Worm (Caenorhabditis elegans): ENCODE measurements around the gene ZK856.11.

The ZK856.11 gene

DNA sequence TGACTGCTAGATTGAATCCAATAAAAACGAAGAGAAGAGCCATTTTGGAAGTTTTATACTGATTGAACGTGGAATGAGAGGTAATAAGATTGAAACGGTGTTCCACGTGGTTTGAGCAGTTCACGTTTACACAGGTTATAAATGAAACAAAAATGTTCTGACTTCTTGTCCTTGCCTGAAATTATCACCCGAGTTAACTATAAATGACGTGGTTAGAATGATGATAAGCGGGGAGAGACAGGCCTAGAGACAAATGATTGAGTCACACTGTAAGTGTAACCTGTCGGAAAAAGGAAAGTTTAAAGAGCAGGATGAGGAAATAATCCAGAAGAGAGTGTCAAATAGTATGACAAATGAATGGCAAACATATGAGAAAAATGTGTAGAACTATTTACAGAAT is 43.8 kb downstream of the ZK856.11 start, which contains the start of gene C51E3.10 (continued):
- TF ChIP-seq ZK546.5 (tag; optimal IDR thresholded peaks at IDR 0.05) = no peak
- no peak for TF ChIP-seq nhr-25 (tag; optimal IDR thresholded peaks at IDR 0.05; ENCODE audit: borderline replicate concordance, insufficient read depth)
- TF ChIP-seq daf-16 (GFP tag; optimal IDR thresholded peaks at IDR 0.05) = no peak
- peak; percentile 66 for TF ChIP-seq daf-16 (tag; optimal IDR thresholded peaks at IDR 0.05)
- no peak for TF ChIP-seq ceh-32 (tag; optimal IDR thresholded peaks at IDR 0.05; ENCODE audit: poor library complexity)
- no peak for TF ChIP-seq ces-1 (GFP tag; optimal IDR thresholded peaks at IDR 0.05)
- TF ChIP-seq zfp-3 (GFP tag; conservative IDR thresholded peaks at IDR 0.05) = no peak
- TF ChIP-seq aha-1 (tag) = peak; percentile 73
- no peak for TF ChIP-seq lin-38 (GFP tag; IDR thresholded peaks at IDR 0.05)
- no peak for TF ChIP-seq unc-39 (tag; optimal IDR thresholded peaks at IDR 0.05)
- TF ChIP-seq dpl-1 (GFP tag; optimal IDR thresholded peaks at IDR 0.05) = no peak
- TF ChIP-seq hif-1 (tag; optimal IDR thresholded peaks at IDR 0.05) = no peak
- TF ChIP-seq hmg-1.1 (GFP tag; IDR thresholded peaks at IDR 0.05) = no peak
- TF ChIP-seq snpc-1.2 (GFP tag; IDR thresholded peaks at IDR 0.05) = no peak
- no peak for TF ChIP-seq aly-2 (tag; optimal IDR thresholded peaks at IDR 0.05)
- no peak for TF ChIP-seq lin-29 (GFP tag; IDR thresholded peaks at IDR 0.05)

DNA sequence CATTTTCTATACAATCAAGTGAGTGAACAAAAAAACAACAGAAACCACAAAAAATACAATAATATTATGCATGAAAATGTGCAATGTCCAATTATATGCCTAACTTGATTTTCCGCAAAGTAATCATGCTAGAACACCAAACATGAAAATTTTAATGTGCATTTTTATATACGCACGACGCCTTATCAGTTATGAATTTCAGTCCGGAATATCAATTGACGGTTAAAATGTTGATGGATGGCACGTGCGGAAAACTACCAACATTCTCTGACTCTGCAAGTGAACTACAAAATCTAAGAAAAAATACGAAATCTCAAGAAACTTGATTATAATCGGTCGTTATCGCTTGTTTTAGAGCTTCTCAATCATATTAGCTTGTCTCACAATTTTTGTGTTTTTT is 44.8 kb downstream of the ZK856.11 start:
- TF ChIP-seq pqm-1 (tag; optimal IDR thresholded peaks at IDR 0.05) = peak; percentile 1
- TF ChIP-seq dmd-6 (GFP tag; IDR thresholded peaks at IDR 0.05) = peak; percentile 82
- TF ChIP-seq hlh-30 (tag; optimal IDR thresholded peaks at IDR 0.05; ENCODE audit: insufficient read depth) = peak; percentile 42
- TF ChIP-seq php-3 (GFP tag; IDR thresholded peaks at IDR 0.05) = peak; percentile 87
- no peak for TF ChIP-seq daf-16 (GFP tag; optimal IDR thresholded peaks at IDR 0.05)
- TF ChIP-seq daf-16 (tag; optimal IDR thresholded peaks at IDR 0.05) = peak; percentile 66
- peak; percentile 31 for TF ChIP-seq nhr-77 (tag; optimal IDR thresholded peaks at IDR 0.05)
- TF ChIP-seq mxl-3 (GFP tag; optimal IDR thresholded peaks at IDR 0.05) = no peak
- TF ChIP-seq madf-9 (GFP tag; conservative IDR thresholded peaks at IDR 0.05) = no peak
- TF ChIP-seq ceh-20 (GFP tag; IDR thresholded peaks at IDR 0.05) = no peak
- peak in 1 of 2 experiments; percentile 64 for TF ChIP-seq mdl-1 (tag; optimal IDR thresholded peaks at IDR 0.05)
- peak; percentile 54 for TF ChIP-seq nhr-28 (tag; optimal IDR thresholded peaks at IDR 0.05)
- TF ChIP-seq tra-1 (GFP tag; IDR thresholded peaks at IDR 0.05) = no peak
- TF ChIP-seq dve-1 (tag; optimal IDR thresholded peaks at IDR 0.05; ENCODE audit: insufficient read depth) = peak; percentile 64
- TF ChIP-seq zfp-2 (tag; optimal IDR thresholded peaks at IDR 0.05) = no peak

ce11 chrV:10158528-10158927 is 46.2 kb downstream of the ZK856.11 start, which contains the start of gene srsx-30:
srsx-30 (plus strand) TSS chrV:10158828.
- TF ChIP-seq T26A8.4 (GFP tag; IDR thresholded peaks at IDR 0.05) (no peak), sdz-12 (GFP tag; optimal IDR thresholded peaks at IDR 0.05) (no peak), spr-3 (GFP tag; optimal IDR thresholded peaks at IDR 0.05) (no peak), mep-1 (tag; optimal IDR thresholded peaks at IDR 0.05) (no peak)

DNA sequence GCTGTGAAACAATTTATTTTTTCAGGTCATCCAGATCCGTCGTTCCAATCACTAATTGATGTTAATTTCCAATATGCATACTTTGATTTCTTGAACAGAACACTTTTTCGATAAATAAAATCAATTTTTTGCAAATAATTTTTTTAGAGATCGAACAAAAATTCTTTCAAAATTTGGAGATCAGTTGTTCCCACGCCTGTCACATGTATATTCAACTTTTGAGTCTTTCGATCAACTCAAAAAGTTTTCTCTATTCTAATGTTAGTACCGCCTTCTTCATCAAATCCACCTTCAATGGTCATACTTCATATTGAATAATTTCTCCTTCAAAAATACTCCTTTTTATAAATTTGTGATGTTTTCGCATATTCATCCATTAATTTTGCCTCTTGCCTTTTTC is 50.0 kb downstream of the ZK856.11 start, which contains the start of gene srsx-29:
TSS of gene srsx-29 (plus strand) at position 301 of the 400 bp plus-strand sequence.
- no peak for TF ChIP-seq madf-9 (GFP tag; conservative IDR thresholded peaks at IDR 0.05)
- no peak for TF ChIP-seq fos-1 (tag; optimal IDR thresholded peaks at IDR 0.05)
- TF ChIP-seq madf-5 (GFP tag; IDR thresholded peaks at IDR 0.05) = no peak
- no peak for TF ChIP-seq Y48G9A.11 (GFP tag; IDR thresholded peaks at IDR 0.05)
- TF ChIP-seq nhr-28 (tag; optimal IDR thresholded peaks at IDR 0.05) = no peak
- TF ChIP-seq mxl-2 (GFP tag; conservative IDR thresholded peaks at IDR 0.05) = no peak
- TF ChIP-seq ZK337.2 (GFP tag; IDR thresholded peaks at IDR 0.05) = no peak
- TF ChIP-seq snpc-1.2 (GFP tag; IDR thresholded peaks at IDR 0.05) = no peak
- no peak for TF ChIP-seq daf-12 (tag; optimal IDR thresholded peaks at IDR 0.05)
- TF ChIP-seq attf-4 (tag; optimal IDR thresholded peaks at IDR 0.05) = no peak

Data from whole organism, L4 larva.